Fruit fly (Drosophila melanogaster) whole organism, embryonic: ENCODE measurements around the gene CG43693.

Experiments used
- Adf1 ChIP-seq: fragments of 200-800 bp; sonication (Bioruptor generic); IDR thresholded peaks from 2 replicates; pipeline ENCODE4 v1.3.6; 2022; ENCODE audit warnings: missing biosample characterization, missing genetic modification characterization
- CG10431 ChIP-seq: fragments of 200-800 bp; sonication (Bioruptor generic); optimal IDR thresholded peaks from 3 replicates; lab custom pipeline; 2018; ENCODE audit warnings: missing biosample characterization, mild to moderate bottlenecking, missing genetic modification characterization
- CG10462 ChIP-seq: fragments of 200-800 bp; sonication (Bioruptor generic); optimal IDR thresholded peaks from 2 replicates; lab custom pipeline; 2016; ENCODE audit warnings: missing biosample characterization, missing genetic modification characterization
- CG12155 ChIP-seq: fragments of 200-800 bp; sonication (Bioruptor generic); optimal IDR thresholded peaks from 3 replicates; lab custom pipeline; 2016; ENCODE audit warnings: missing biosample characterization, missing genetic modification characterization
- CG12236 ChIP-seq: fragments of 200-800 bp; sonication (Bioruptor generic); optimal IDR thresholded peaks from 2 replicates; lab custom pipeline; 2016; ENCODE audit warnings: missing biosample characterization, missing genetic modification characterization
- CG12659 ChIP-seq: fragments of 200-800 bp; sonication (Bioruptor generic); optimal IDR thresholded peaks from 3 replicates; lab custom pipeline; 2017; ENCODE audit warnings: mild to moderate bottlenecking, missing biosample characterization, missing genetic modification reagents, missing genetic modification characterization
- CG14441 ChIP-seq: fragments of 200-800 bp; sonication (Bioruptor generic); IDR thresholded peaks from 2 replicates; pipeline ENCODE4 v1.3.6; 2022; ENCODE audit warnings: missing biosample characterization, missing genetic modification characterization
- CG14710 ChIP-seq: fragments of 200-800 bp; sonication (Bioruptor generic); optimal IDR thresholded peaks from 3 replicates; lab custom pipeline; 2019; ENCODE audit warnings: missing biosample characterization, mild to moderate bottlenecking, missing genetic modification characterization, moderate library complexity
- CG15011 ChIP-seq: fragments of 200-800 bp; sonication (Bioruptor generic); optimal IDR thresholded peaks from 3 replicates; lab custom pipeline; 2018; ENCODE audit warnings: missing biosample characterization, mild to moderate bottlenecking, missing genetic modification characterization
- CG15514 ChIP-seq: fragments of 200-800 bp; sonication (Bioruptor generic); optimal IDR thresholded peaks from 3 replicates; lab custom pipeline; 2017; ENCODE audit warnings: missing biosample characterization, missing genetic modification characterization, mild to moderate bottlenecking, moderate library complexity, missing genetic modification reagents
- CG16813 ChIP-seq: fragments of 200-800 bp; sonication (Bioruptor generic); IDR thresholded peaks from 3 replicates; pipeline ENCODE4 v1.3.6; 2022; ENCODE audit warnings: missing biosample characterization, missing genetic modification characterization; ENCODE audit not compliant: partially characterized antibody
- CG17328 ChIP-seq: fragments of 200-800 bp; sonication (Bioruptor generic); IDR thresholded peaks from 2 replicates; pipeline ENCODE4 v1.3.6; 2022; ENCODE audit warnings: missing biosample characterization, missing genetic modification characterization
- CG18476 ChIP-seq: fragments of 200-800 bp; sonication (Bioruptor generic); optimal IDR thresholded peaks from 2 replicates; lab custom pipeline; 2016; ENCODE audit warnings: missing biosample characterization, mild to moderate bottlenecking, missing genetic modification characterization
- CG31224 ChIP-seq: fragments of 200-800 bp; sonication (Bioruptor generic); IDR thresholded peaks from 2 replicates; pipeline ENCODE4 v1.3.6; 2022; ENCODE audit warnings: missing biosample characterization, missing genetic modification characterization
- CG33213 ChIP-seq: fragments of 200-800 bp; sonication (Bioruptor generic); optimal IDR thresholded peaks from 3 replicates; lab custom pipeline; 2016; ENCODE audit warnings: missing biosample characterization, missing genetic modification characterization
- CG3838 ChIP-seq: fragments of 200-800 bp; sonication (Bioruptor generic); optimal IDR thresholded peaks from 3 replicates; lab custom pipeline; 2016; ENCODE audit warnings: missing biosample characterization, missing genetic modification characterization
- CG3847 ChIP-seq: fragments of 200-800 bp; sonication (Bioruptor generic); IDR thresholded peaks from 2 replicates; pipeline ENCODE4 v1.3.6; 2022; ENCODE audit warnings: missing biosample characterization, missing genetic modification characterization
- CG6689 ChIP-seq: fragments of 200-800 bp; sonication (Bioruptor generic); IDR thresholded peaks from 2 replicates; pipeline ENCODE4 v1.3.6; 2022; ENCODE audit warnings: missing biosample characterization, missing genetic modification characterization
- CG8944 ChIP-seq: fragments of 200-800 bp; sonication (Bioruptor generic); optimal IDR thresholded peaks from 3 replicates; lab custom pipeline; 2016; ENCODE audit warnings: missing biosample characterization, missing genetic modification characterization
- CG9215 ChIP-seq: fragments of 200-800 bp; sonication (Bioruptor generic); IDR thresholded peaks from 2 replicates; pipeline ENCODE4 v1.3.6; 2022; ENCODE audit warnings: missing biosample characterization, missing genetic modification characterization
- CG9817 ChIP-seq: fragments of 200-800 bp; sonication (Bioruptor generic); optimal IDR thresholded peaks from 2 replicates; lab custom pipeline; 2018; ENCODE audit warnings: missing biosample characterization, mild to moderate bottlenecking, missing genetic modification characterization, moderate library complexity
- Dp ChIP-seq: fragments of 200-800 bp; sonication (Bioruptor generic); optimal IDR thresholded peaks from 2 replicates; lab custom pipeline; 2018; ENCODE audit warnings: missing biosample characterization, mild to moderate bottlenecking, missing genetic modification characterization, moderate library complexity
- Eip74EF ChIP-seq, 2 experiments: fragments of 200-800 bp in 1 of 2; fragments of >200 bp in 1 of 2; sonication (Bioruptor generic) in 1 of 2; optimal IDR thresholded peaks; 2 replicates each; lab custom pipeline; 2017 to 2019; ENCODE audit warnings: missing biosample characterization in 2 of 2, missing genetic modification characterization in 2 of 2, mild to moderate bottlenecking in 1 of 2, moderate library complexity in 1 of 2
- GATAe ChIP-seq: fragments of 200-800 bp; sonication (Bioruptor generic); conservative IDR thresholded peaks from 2 replicates; pipeline ENCODE4 v1.3.6; 2022; ENCODE audit warnings: missing biosample characterization, missing genetic modification characterization
- HLHmδ ChIP-seq: fragments of 200-800 bp; sonication (Bioruptor generic); optimal IDR thresholded peaks from 2 replicates; lab custom pipeline; 2018; ENCODE audit warnings: missing biosample characterization, mild to moderate bottlenecking, missing genetic modification characterization, moderate library complexity
- Hr39 ChIP-seq: fragments of >200 bp; optimal IDR thresholded peaks from 2 replicates; lab custom pipeline; 2017
- Hr51 ChIP-seq, 2 experiments: fragments of 200-800 bp; sonication (Bioruptor generic); optimal IDR thresholded peaks; 2 replicates in 1 of 2; 3 replicates in 1 of 2; lab custom pipeline; 2016 to 2018; ENCODE audit warnings: missing biosample characterization in 2 of 2, missing genetic modification characterization in 2 of 2, mild to moderate bottlenecking in 1 of 2, moderate library complexity in 1 of 2
- Meics ChIP-seq: fragments of 200-800 bp; sonication (Bioruptor generic); optimal IDR thresholded peaks from 2 replicates; lab custom pipeline; 2017; ENCODE audit warnings: missing biosample characterization, mild to moderate bottlenecking, missing genetic modification characterization
- Nf-YB ChIP-seq: fragments of 200-800 bp; sonication (Bioruptor generic); optimal IDR thresholded peaks from 3 replicates; lab custom pipeline; 2019; ENCODE audit warnings: missing biosample characterization, mild to moderate bottlenecking, missing genetic modification characterization, moderate library complexity
- Pdp1 ChIP-seq, 2 experiments: fragments of 200-800 bp; sonication (Bioruptor generic); optimal IDR thresholded peaks; 3 replicates each; lab custom pipeline; 2016; ENCODE audit warnings: missing biosample characterization in 2 of 2, missing genetic modification characterization in 2 of 2, mild to moderate bottlenecking in 1 of 2, moderate library complexity in 1 of 2
- Xbp1 ChIP-seq: fragments of 200-800 bp; sonication (Bioruptor generic); optimal IDR thresholded peaks from 3 replicates; lab custom pipeline; 2016; ENCODE audit warnings: missing biosample characterization, mild to moderate bottlenecking, missing genetic modification characterization
- Xrp1 ChIP-seq: fragments of 200-800 bp; sonication (Bioruptor generic); IDR thresholded peaks from 2 replicates; pipeline ENCODE4 v1.3.6; 2022; ENCODE audit warnings: missing biosample characterization, missing genetic modification characterization
- YL-1 ChIP-seq: fragments of 200-800 bp; sonication (Bioruptor generic); optimal IDR thresholded peaks from 3 replicates; lab custom pipeline; 2017; ENCODE audit warnings: missing biosample characterization, mild to moderate bottlenecking, missing genetic modification characterization
- ase ChIP-seq: fragments of 200-800 bp; sonication (Bioruptor generic); IDR thresholded peaks from 3 replicates; pipeline ENCODE4 v1.3.6; 2022; ENCODE audit warnings: missing biosample characterization, missing genetic modification characterization
- bab2 ChIP-seq: fragments of 200-800 bp; sonication (Bioruptor generic); optimal IDR thresholded peaks from 2 replicates; lab custom pipeline; 2016; ENCODE audit warnings: missing biosample characterization, missing genetic modification characterization
- cato ChIP-seq: fragments of 200-800 bp; sonication (Bioruptor generic); optimal IDR thresholded peaks from 2 replicates; lab custom pipeline; 2016; ENCODE audit warnings: missing biosample characterization, missing genetic modification characterization, borderline replicate concordance
- cg ChIP-seq: fragments of 200-800 bp; sonication (Bioruptor generic); optimal IDR thresholded peaks from 3 replicates; lab custom pipeline; 2019; ENCODE audit warnings: missing biosample characterization, mild to moderate bottlenecking, missing genetic modification characterization, moderate library complexity
- crp ChIP-seq, 2 experiments: fragments of 200-800 bp; sonication (Bioruptor generic); optimal IDR thresholded peaks; 2 replicates in 1 of 2; 3 replicates in 1 of 2; lab custom pipeline; 2017; ENCODE audit warnings: missing biosample characterization in 2 of 2, missing genetic modification characterization in 2 of 2, mild to moderate bottlenecking in 1 of 2, moderate library complexity in 1 of 2
- gce ChIP-seq: fragments of 200-800 bp; sonication (Bioruptor generic); IDR thresholded peaks from 3 replicates; pipeline ENCODE4 v1.3.6; 2022; ENCODE audit warnings: missing biosample characterization, missing genetic modification characterization
- grau ChIP-seq: fragments of 200-800 bp; optimal IDR thresholded peaks from 3 replicates; lab custom pipeline; 2019; ENCODE audit warnings: missing biosample characterization, mild to moderate bottlenecking, missing genetic modification characterization, moderate library complexity
- hbn ChIP-seq: fragments of 200-800 bp; sonication (Bioruptor generic); IDR thresholded peaks from 2 replicates; pipeline ENCODE4 v1.3.6; 2022; ENCODE audit warnings: missing biosample characterization, missing genetic modification characterization; ENCODE audit not compliant: partially characterized antibody
- jigr1 ChIP-seq: fragments of 200-800 bp; sonication (Bioruptor generic); IDR thresholded peaks from 3 replicates; pipeline ENCODE4 v1.3.6; 2022; ENCODE audit warnings: missing biosample characterization, missing genetic modification characterization
- lmd ChIP-seq: fragments of 200-800 bp; sonication (Bioruptor generic); IDR thresholded peaks from 2 replicates; pipeline ENCODE4 v1.3.6; 2022; ENCODE audit warnings: missing biosample characterization, missing genetic modification characterization
- maf-S ChIP-seq: fragments of 200-800 bp; sonication (Bioruptor generic); optimal IDR thresholded peaks from 2 replicates; lab custom pipeline; 2016; ENCODE audit warnings: missing biosample characterization, missing genetic modification characterization
- nerfin-1 ChIP-seq: fragments of 200-800 bp; sonication (Bioruptor generic); optimal IDR thresholded peaks from 3 replicates; lab custom pipeline; 2019; ENCODE audit warnings: missing biosample characterization, mild to moderate bottlenecking, missing genetic modification characterization, moderate library complexity
- ranshi ChIP-seq: fragments of 200-800 bp; sonication (Bioruptor generic); IDR thresholded peaks from 2 replicates; pipeline ENCODE4 v1.3.6; 2022; ENCODE audit warnings: missing biosample characterization, missing genetic modification characterization
- row ChIP-seq: fragments of 200-800 bp; sonication (Bioruptor generic); IDR thresholded peaks from 3 replicates; pipeline ENCODE4 v1.3.6; 2022; ENCODE audit warnings: missing biosample characterization, missing genetic modification characterization
- so ChIP-seq: fragments of 200-800 bp; sonication (Bioruptor generic); IDR thresholded peaks from 3 replicates; pipeline ENCODE4 v1.3.6; 2022; ENCODE audit warnings: missing biosample characterization, missing genetic modification characterization
- ssp ChIP-seq: fragments of 200-800 bp; sonication (Bioruptor generic); IDR thresholded peaks from 2 replicates; pipeline ENCODE4 v1.3.6; 2022; ENCODE audit warnings: missing biosample characterization, missing genetic modification characterization
- vnd ChIP-seq: fragments of 200-800 bp; sonication (Bioruptor generic); IDR thresholded peaks from 3 replicates; pipeline ENCODE4 v1.3.6; 2022; ENCODE audit warnings: missing biosample characterization, missing genetic modification characterization; ENCODE audit not compliant: partially characterized antibody
- yki ChIP-seq: fragments of >200 bp; optimal IDR thresholded peaks from 3 replicates; lab custom pipeline; 2018

The CG43693 gene

dm6 chr3L:11062441-11062840 is 11.3 kb upstream of the CG43693 start, which contains the start of gene CG32069 (continued):
- TF ChIP-seq Eip74EF (GFP tag; optimal IDR thresholded peaks at IDR 0.05; lab: Kevin White, UChicago) (no peak), gce (GFP tag; lab: Robert Waterston, UW) (no peak), Xrp1 (GFP tag; lab: Robert Waterston, UW) (no peak), cg (GFP tag; lab: Kevin White, UChicago) (no peak), hbn (GFP tag; lab: Robert Waterston, UW) (0 out of 2 replicates have a peak, but pooled peaks have one; percentile 20), vnd (GFP tag; lab: Robert Waterston, UW) (no peak), CG15514 (peak; percentile 36), lmd (GFP tag; lab: Robert Waterston, UW) (no peak), ssp (GFP tag; lab: Robert Waterston, UW) (no peak), Meics (GFP tag; lab: Kevin White, UChicago) (no peak), yki (lab: Kevin White, UChicago) (no peak), CG3838 (GFP tag; lab: Kevin White, UChicago) (no peak), CG14441 (GFP tag; lab: Robert Waterston, UW) (no peak), Hr39 (no peak), Dp (GFP tag; lab: Kevin White, UChicago) (peak; percentile 84), YL-1 (peak; percentile 11), jigr1 (no peak), CG17328 (GFP tag; lab: Robert Waterston, UW) (no peak), CG12155 (GFP tag; lab: Kevin White, UChicago) (no peak), CG8944 (GFP tag; lab: Kevin White, UChicago) (no peak), CG10462 (GFP tag; lab: Kevin White, UChicago) (no peak), Hr51 (GFP tag; optimal IDR thresholded peaks at IDR 0.05; lab: Kevin White, UChicago) (no peak), row (peak; percentile 39; the same call in 1 of the 3 replicates), grau (tag; lab: Kevin White, UChicago) (no peak), so (GFP tag; lab: Robert Waterston, UW) (no peak), CG3847 (GFP tag; lab: Robert Waterston, UW) (no peak), CG12659 (GFP tag; lab: Kevin White, UChicago) (no peak), maf-S (GFP tag; lab: Kevin White, UChicago) (no peak), CG16813 (no peak), Pdp1 (GFP tag; optimal IDR thresholded peaks at IDR 0.05; lab: Kevin White, UChicago) (peak in 1 of 2 experiments; percentile 75), crp (GFP tag; optimal IDR thresholded peaks at IDR 0.05; lab: Kevin White, UChicago) (peak in 1 of 2 experiments; percentile 86), CG9817 (no peak), GATAe (GFP tag; lab: Robert Waterston, UW) (no peak), Xbp1 (GFP tag; lab: Kevin White, UChicago) (peak; percentile 16), nerfin-1 (tag; lab: Kevin White, UChicago) (no peak), CG31224 (GFP tag; lab: Robert Waterston, UW) (no peak), CG6689 (no peak), CG18476 (no peak), CG9215 (GFP tag; lab: Robert Waterston, UW) (no peak), CG15011 (GFP tag; lab: Kevin White, UChicago) (no peak), CG10431 (GFP tag; lab: Kevin White, UChicago) (no peak), ranshi (no peak), HLHmδ (GFP tag; lab: Kevin White, UChicago) (no peak), CG33213 (GFP tag; lab: Kevin White, UChicago) (no peak), cato (GFP tag; lab: Kevin White, UChicago) (no peak), CG14710 (no peak), Adf1 (GFP tag; lab: Robert Waterston, UW) (no peak), ase (GFP tag; lab: Robert Waterston, UW) (no peak), CG12236 (GFP tag; lab: Kevin White, UChicago) (no peak), bab2 (GFP tag; lab: Kevin White, UChicago) (no peak), Nf-YB (GFP tag; lab: Kevin White, UChicago) (no peak)
- TF ChIP-seq, all 482 proteins: peak for 16
